Worm (Caenorhabditis elegans) whole organism, L4 larva: ENCODE measurements around the gene srx-101.

Experiments
- F49E8.2 ChIP-seq: sonication (generic microtip); optimal IDR thresholded peaks from 2 replicates; lab custom pipeline; 2016; ENCODE audit warnings: missing compliant biosample characterization, mild to moderate bottlenecking, missing genetic modification characterization, borderline replicate concordance
- ceh-82 ChIP-seq: sonication (generic microtip); optimal IDR thresholded peaks from 2 replicates; lab custom pipeline; 2017; ENCODE audit warnings: missing biosample characterization, missing genetic modification characterization
- daf-12 ChIP-seq: fragments of 150-350 bp; optimal IDR thresholded peaks from 2 replicates; lab custom pipeline; 2014; ENCODE audit warnings: missing biosample characterization, missing genetic modification reagents, missing genetic modification characterization
- daf-19 ChIP-seq: fragments of 200-800 bp; sonication (Bioruptor generic); conservative IDR thresholded peaks from 2 replicates; pipeline ENCODE4 v1.3.6; 2022; ENCODE audit warnings: missing genetic modification characterization, missing compliant biosample characterization
- dpl-1 ChIP-seq: fragments of 150-350 bp; optimal IDR thresholded peaks from 2 replicates; lab custom pipeline; 2014; ENCODE audit warnings: missing biosample characterization, missing genetic modification reagents, missing genetic modification characterization
- lin-1 ChIP-seq: fragments of 200-800 bp; sonication (Bioruptor generic); IDR thresholded peaks from 2 replicates; pipeline ENCODE4 v1.3.6; 2022; ENCODE audit warnings: missing genetic modification reagents, missing genetic modification characterization, missing compliant biosample characterization
- mdl-1 ChIP-seq, 2 experiments: fragments of 150-350 bp in 1 of 2; sonication (generic microtip) in 1 of 2; optimal IDR thresholded peaks; 2 replicates each; lab custom pipeline; 2014 to 2017; ENCODE audit warnings: missing biosample characterization in 2 of 2, missing genetic modification characterization in 2 of 2
- mep-1 ChIP-seq: fragments of 150-350 bp; sonication (generic microtip); optimal IDR thresholded peaks from 3 replicates; lab custom pipeline; 2014; ENCODE audit warnings: missing biosample characterization, missing genetic modification characterization
- nhr-28 ChIP-seq: fragments of 150-350 bp; optimal IDR thresholded peaks from 2 replicates; lab custom pipeline; 2014; ENCODE audit warnings: missing biosample characterization, missing genetic modification characterization
- nhr-41 ChIP-seq: fragments of 200-800 bp; sonication (Bioruptor generic); IDR thresholded peaks from 2 replicates; pipeline ENCODE4 v1.3.6; 2022; ENCODE audit warnings: missing genetic modification reagents, missing genetic modification characterization, missing compliant biosample characterization
- nhr-48 ChIP-seq: sonication (generic microtip); optimal IDR thresholded peaks from 2 replicates; lab custom pipeline; 2016; ENCODE audit warnings: mild to moderate bottlenecking, missing genetic modification characterization, missing compliant biosample characterization
- spr-1 ChIP-seq: sonication (generic microtip); optimal IDR thresholded peaks from 2 replicates; lab custom pipeline; 2016; ENCODE audit warnings: mild to moderate bottlenecking, missing genetic modification characterization, missing compliant biosample characterization
- unc-62 ChIP-seq, 3 experiments: fragments of 150-350 bp in 1 of 3; sonication (generic microtip); optimal IDR thresholded peaks in 2 of 3; peaks in 1 of 3; 1 replicate in 1 of 3; 2 replicates in 2 of 3; lab custom pipeline; 2014 to 2017; ENCODE audit warnings: missing biosample characterization in 3 of 3, missing genetic modification characterization in 3 of 3, missing genetic modification reagents in 3 of 3, missing genotype in 1 of 3
- ztf-7 ChIP-seq: fragments of 150-350 bp; optimal IDR thresholded peaks from 2 replicates; lab custom pipeline; 2014; ENCODE audit warnings: missing biosample characterization, missing genetic modification characterization

DNA sequence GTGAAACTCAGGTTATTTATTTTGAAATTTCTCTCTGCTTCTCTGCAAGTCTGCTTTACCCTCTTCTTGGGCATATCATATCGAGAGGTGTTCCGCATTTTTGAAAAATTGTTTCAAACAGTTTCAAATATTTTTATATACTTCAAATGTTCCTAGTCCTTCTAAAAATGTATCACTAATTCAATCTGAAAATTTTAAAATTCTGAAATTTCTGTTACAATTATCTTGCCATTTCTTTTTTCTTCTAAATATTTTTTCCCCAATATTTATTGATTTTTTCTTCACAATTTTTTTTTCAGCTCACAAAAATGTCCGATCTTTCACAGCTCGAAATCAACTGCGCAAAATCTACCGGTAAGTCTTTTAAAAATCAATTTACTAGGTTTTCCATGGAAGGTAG is 30.8 kb downstream of the srx-101 start, which contains the start of gene F19B10.4:
- TF ChIP-seq dpl-1 (GFP tag; lab: Kevin White, UChicago) (no peak), ztf-7 (tag; lab: Kevin White, UChicago) (no peak), nhr-41 (GFP tag; lab: Robert Waterston, UW) (no peak), mdl-1 (tag; optimal IDR thresholded peaks at IDR 0.05; lab: Kevin White, UChicago) (no peak), F49E8.2 (tag; lab: Kevin White, UChicago) (no peak), spr-1 (tag; lab: Kevin White, UChicago) (no peak), mep-1 (tag; lab: Kevin White, UChicago) (no peak), nhr-28 (tag; lab: Kevin White, UChicago) (no peak), unc-62 (GFP tag; optimal IDR thresholded peaks at IDR 0.05 in 1 of 2; lab: Kevin White, UChicago) (no peak), unc-62 (tag; optimal IDR thresholded peaks at IDR 0.05; lab: Kevin White, UChicago) (no peak), nhr-48 (tag; lab: Kevin White, UChicago) (no peak), daf-19 (GFP tag; lab: Robert Waterston, UW) (no peak), lin-1 (GFP tag; lab: Robert Waterston, UW) (no peak), daf-12 (tag; lab: Kevin White, UChicago) (no peak), ceh-82 (tag; lab: Kevin White, UChicago) (no peak)
